Worm (Caenorhabditis elegans): ENCODE results near the gene maa-1.

The maa-1 gene

ce11 chrIII:11811839-11812238 is 10.5 kb downstream of the maa-1 start (continued):
- TF ChIP-seq egl-27 (tag; optimal IDR thresholded peaks at IDR 0.05), result no peak
- TF ChIP-seq mdt-29 (GFP tag; IDR thresholded peaks at IDR 0.05), result no peak
- no peak for TF ChIP-seq mes-2 (tag; optimal IDR thresholded peaks at IDR 0.05; ENCODE audit: poor library complexity, severe bottlenecking)

ce11 chrIII:11810447-11810846 is 11.9 kb downstream of the maa-1 start, which contains the start of gene C18D11.6:
Gene C18D11.6 (plus strand): TSS chrIII:11810556.
- TF ChIP-seq aha-1 (tag), result peak; percentile 87
- no peak for TF ChIP-seq vab-7 (GFP tag; IDR thresholded peaks at IDR 0.05)
- TF ChIP-seq gei-8 (GFP tag; optimal IDR thresholded peaks at IDR 0.05), result no peak
- peak in 1 of 2 experiments; percentile 85 for TF ChIP-seq unc-62 (GFP tag; optimal IDR thresholded peaks at IDR 0.05 in 1 of 2)
- TF ChIP-seq unc-62 (tag; optimal IDR thresholded peaks at IDR 0.05), result no peak

ce11 chrIII:11808818-11809217 is 13.5 kb downstream of the maa-1 start, which contains the start of gene C18D11.9:
Gene C18D11.9 (plus strand): TSS chrIII:11809118.
- TF ChIP-seq tra-1 (GFP tag; IDR thresholded peaks at IDR 0.05) (no peak), aha-1 (tag) (no peak), spr-1 (tag; optimal IDR thresholded peaks at IDR 0.05) (no peak), gei-8 (GFP tag; optimal IDR thresholded peaks at IDR 0.05) (no peak), ZK337.2 (GFP tag; IDR thresholded peaks at IDR 0.05) (no peak), R02D3.7 (tag; optimal IDR thresholded peaks at IDR 0.05) (no peak), lin-15B (tag; optimal IDR thresholded peaks at IDR 0.05) (no peak), nhr-76 (tag; optimal IDR thresholded peaks at IDR 0.05) (no peak), aly-2 (tag; optimal IDR thresholded peaks at IDR 0.05) (no peak), saeg-2 (GFP tag; IDR thresholded peaks at IDR 0.05) (no peak), nhr-77 (tag; optimal IDR thresholded peaks at IDR 0.05) (no peak)

ce11 chrIII:11807418-11807817 is 14.9 kb downstream of the maa-1 start, which contains the start of gene C18D11.10:
Gene C18D11.10 (plus strand): TSS chrIII:11807718.
- no peak for TF ChIP-seq snpc-1.2 (GFP tag; IDR thresholded peaks at IDR 0.05)
- TF ChIP-seq dpl-1 (GFP tag; optimal IDR thresholded peaks at IDR 0.05), result no peak
- TF ChIP-seq ztf-7 (tag; optimal IDR thresholded peaks at IDR 0.05), result no peak
- no peak for TF ChIP-seq egl-27 (tag; optimal IDR thresholded peaks at IDR 0.05)
- no peak for TF ChIP-seq madf-9 (GFP tag; conservative IDR thresholded peaks at IDR 0.05)
- TF ChIP-seq F44E2.7 (GFP tag; IDR thresholded peaks at IDR 0.05), result no peak
- no peak for TF ChIP-seq dve-1 (tag; optimal IDR thresholded peaks at IDR 0.05; ENCODE audit: insufficient read depth)
- no peak for TF ChIP-seq ama-1 (optimal IDR thresholded peaks at IDR 0.05)
- no peak for TF ChIP-seq nhr-48 (tag; optimal IDR thresholded peaks at IDR 0.05)
- no peak for TF ChIP-seq hmg-1.1 (GFP tag; IDR thresholded peaks at IDR 0.05)
- no peak for TF ChIP-seq spr-1 (tag; optimal IDR thresholded peaks at IDR 0.05)
- no peak for TF ChIP-seq vab-7 (GFP tag; IDR thresholded peaks at IDR 0.05)
- TF ChIP-seq zag-1 (tag; optimal IDR thresholded peaks at IDR 0.05), result no peak
- no peak for TF ChIP-seq cey-2 (tag; optimal IDR thresholded peaks at IDR 0.05; ENCODE audit: borderline replicate concordance, insufficient read depth)
- TF ChIP-seq ces-1 (GFP tag; optimal IDR thresholded peaks at IDR 0.05), result no peak
- TF ChIP-seq nhr-76 (tag; optimal IDR thresholded peaks at IDR 0.05), result no peak
- TF ChIP-seq dmd-6 (GFP tag; IDR thresholded peaks at IDR 0.05), result no peak
- TF ChIP-seq saeg-2 (GFP tag; IDR thresholded peaks at IDR 0.05), result no peak
- no peak for TF ChIP-seq ceh-20 (GFP tag; IDR thresholded peaks at IDR 0.05)

ce11 chrIII:11806695-11807094 is 15.6 kb downstream of the maa-1 start, which contains the start of gene C18D11.7:
Gene C18D11.7 (minus strand): TSS chrIII:11806795.
- TF ChIP-seq unc-62 (GFP tag; optimal IDR thresholded peaks at IDR 0.05 in 1 of 2) (peak in 1 of 2 experiments; percentile 2), unc-62 (tag; optimal IDR thresholded peaks at IDR 0.05) (no peak), F10B5.3 (tag; optimal IDR thresholded peaks at IDR 0.05) (no peak), madf-9 (GFP tag; conservative IDR thresholded peaks at IDR 0.05) (no peak)

ce11 chrIII:11795448-11795847 is 26.9 kb downstream of the maa-1 start, which contains the start of gene twk-39:
Gene twk-39 (plus strand): TSS chrIII:11795748.
- TF ChIP-seq rbr-2 (tag; optimal IDR thresholded peaks at IDR 0.05) (no peak), nhr-102 (tag; optimal IDR thresholded peaks at IDR 0.05) (no peak), zag-1 (tag; optimal IDR thresholded peaks at IDR 0.05) (no peak), nhr-28 (tag; optimal IDR thresholded peaks at IDR 0.05) (no peak), hlh-11 (tag; optimal IDR thresholded peaks at IDR 0.05) (no peak), attf-4 (tag; optimal IDR thresholded peaks at IDR 0.05) (no peak), mxl-2 (GFP tag; conservative IDR thresholded peaks at IDR 0.05) (no peak), F26F4.8 (GFP tag; conservative IDR thresholded peaks at IDR 0.05) (no peak), dmd-6 (GFP tag; IDR thresholded peaks at IDR 0.05) (no peak)

Measured in whole organism, L4 larva.